Worm (Caenorhabditis elegans) whole organism, L4/young adult: ENCODE measurements around the gene Y51H4A.5.

ENCODE experiments used
- W03F9.2 ChIP-seq: fragments of 150-350 bp; optimal IDR thresholded peaks from 2 replicates; lab custom pipeline; 2014; ENCODE audit warnings: missing biosample characterization, missing genetic modification characterization
- dao-5 ChIP-seq: sonication (generic microtip); optimal IDR thresholded peaks from 2 replicates; lab custom pipeline; 2016; ENCODE audit warnings: missing genotype, missing genetic modification characterization, moderate library complexity, missing compliant biosample characterization
- him-1 ChIP-seq: sonication (generic microtip); optimal IDR thresholded peaks from 2 replicates; lab custom pipeline; 2016; ENCODE audit warnings: missing genotype, missing genetic modification reagents, missing genetic modification characterization, missing compliant biosample characterization

The Y51H4A.5 gene

ce11 chrIV:16476081-16476480 lies 49.9 kb downstream of the Y51H4A.5 start:
- TF ChIP-seq W03F9.2 (tag; lab: Kevin White, UChicago) (no peak), him-1 (tag; lab: Kevin White, UChicago) (no peak), dao-5 (tag; lab: Kevin White, UChicago) (no peak)
